Fruit fly (Drosophila melanogaster): Measurements from ENCODE around the gene CG33939.
A peak's percentile ranks its signal among the peaks of the same experiment; 100 is the strongest.

The CG33939 gene

dm6 chrX:19165144-19166011 is 9.3 kb downstream of the CG33939 start:
- no peak for TF ChIP-seq Rel (GFP tag; optimal IDR thresholded peaks at IDR 0.05)
- TF ChIP-seq Rel (tag; optimal IDR thresholded peaks at IDR 0.05) = peak; percentile 48
- TF ChIP-seq fru (GFP tag; optimal IDR thresholded peaks at IDR 0.05) = no peak
- no peak for TF ChIP-seq psq (GFP tag; optimal IDR thresholded peaks at IDR 0.05)
- peak; percentile 43 for TF ChIP-seq br (GFP tag; optimal IDR thresholded peaks at IDR 0.05)
- TF ChIP-seq Abd-B (GFP tag; optimal IDR thresholded peaks at IDR 0.05) = no peak
- no peak for TF ChIP-seq brk (GFP tag; optimal IDR thresholded peaks at IDR 0.05)
- TF ChIP-seq CrebA (GFP tag; optimal IDR thresholded peaks at IDR 0.05; ENCODE audit: borderline replicate concordance) = peak; percentile 55
- TF ChIP-seq Jra (GFP tag; optimal IDR thresholded peaks at IDR 0.05) = no peak
- TF ChIP-seq dl (GFP tag; optimal IDR thresholded peaks at IDR 0.05; ENCODE audit: insufficient read depth in 1 of 2, partially characterized antibody in 2 of 2) = no peak
- TF ChIP-seq Mio (GFP tag; optimal IDR thresholded peaks at IDR 0.05) = no peak
- TF ChIP-seq ey (GFP tag; optimal IDR thresholded peaks at IDR 0.05) = no peak
- TF ChIP-seq CG32264 (GFP tag; optimal IDR thresholded peaks at IDR 0.05) = no peak

DNA sequence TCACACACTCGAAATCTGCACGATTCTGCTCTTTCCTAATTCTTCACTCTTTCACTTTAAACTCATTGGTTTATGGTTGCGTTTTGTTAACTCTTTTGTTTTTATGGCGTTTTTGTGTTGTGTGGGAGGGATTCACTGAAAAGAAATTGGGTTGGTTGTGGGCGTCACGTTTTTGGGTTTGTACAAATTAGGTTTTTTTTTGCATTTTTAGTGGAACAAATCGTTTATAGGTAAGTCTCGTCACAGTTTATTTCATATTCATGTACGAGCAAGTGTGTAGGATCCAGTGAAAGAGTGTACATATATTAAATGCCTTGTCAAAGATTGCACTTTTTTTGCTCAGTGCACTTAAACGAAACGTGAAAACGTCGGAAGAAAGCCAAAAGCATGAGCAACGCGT is 10.0 kb downstream of the CG33939 start:
- TF ChIP-seq Hr83 (GFP tag; optimal IDR thresholded peaks at IDR 0.05; ENCODE audit: poor library complexity, severe bottlenecking) (no peak), Vsx2 (GFP tag; optimal IDR thresholded peaks at IDR 0.05; ENCODE audit: partially characterized antibody) (no peak), N (GFP tag; optimal IDR thresholded peaks at IDR 0.05) (no peak), usp (GFP tag; optimal IDR thresholded peaks at IDR 0.05) (no peak), h (GFP tag; optimal IDR thresholded peaks at IDR 0.05) (peak; percentile 73), br (GFP tag; optimal IDR thresholded peaks at IDR 0.05) (peak; percentile 26), ey (GFP tag; optimal IDR thresholded peaks at IDR 0.05) (peak; percentile 73), tai (GFP tag; optimal IDR thresholded peaks at IDR 0.05) (no peak), Hnf4 (GFP tag; optimal IDR thresholded peaks at IDR 0.05) (peak; percentile 36), Dif (GFP tag; optimal IDR thresholded peaks at IDR 0.05; ENCODE audit: partially characterized antibody) (no peak), dsf (GFP tag; optimal IDR thresholded peaks at IDR 0.05; ENCODE audit: borderline replicate concordance) (no peak), dl (GFP tag; optimal IDR thresholded peaks at IDR 0.05; ENCODE audit: insufficient read depth in 1 of 2, partially characterized antibody in 2 of 2) (no peak), GATAd (GFP tag; optimal IDR thresholded peaks at IDR 0.05) (no peak), lola (GFP tag; optimal IDR thresholded peaks at IDR 0.05) (no peak), Sp1 (GFP tag; optimal IDR thresholded peaks at IDR 0.05) (peak; percentile 55), Abd-B (GFP tag; optimal IDR thresholded peaks at IDR 0.05) (no peak), rgr (GFP tag; optimal IDR thresholded peaks at IDR 0.05) (peak; percentile 67), Myc (optimal IDR thresholded peaks at IDR 0.05) (no peak), fru (GFP tag; optimal IDR thresholded peaks at IDR 0.05) (peak; percentile 77), Mio (GFP tag; optimal IDR thresholded peaks at IDR 0.05) (no peak), Hr78 (GFP tag; optimal IDR thresholded peaks at IDR 0.05) (no peak), CrebA (GFP tag; optimal IDR thresholded peaks at IDR 0.05; ENCODE audit: borderline replicate concordance) (no peak), brk (GFP tag; optimal IDR thresholded peaks at IDR 0.05) (no peak), sv (GFP tag; optimal IDR thresholded peaks at IDR 0.05) (no peak), sage (GFP tag; optimal IDR thresholded peaks at IDR 0.05) (no peak), pan (optimal IDR thresholded peaks at IDR 0.05) (no peak), Dfd (GFP tag; optimal IDR thresholded peaks at IDR 0.05) (no peak), Jra (GFP tag; optimal IDR thresholded peaks at IDR 0.05) (no peak), CG9705 (GFP tag; optimal IDR thresholded peaks at IDR 0.05) (no peak), OdsH (GFP tag; optimal IDR thresholded peaks at IDR 0.05) (peak; percentile 71), jim (GFP tag; optimal IDR thresholded peaks at IDR 0.05) (no peak), dmrt93B (GFP tag; optimal IDR thresholded peaks at IDR 0.05) (no peak), foxo (GFP tag; optimal IDR thresholded peaks at IDR 0.05) (peak in 1 of 2 experiments; percentile 83), CG32264 (GFP tag; optimal IDR thresholded peaks at IDR 0.05) (peak; percentile 8), psq (GFP tag; optimal IDR thresholded peaks at IDR 0.05) (peak; percentile 76), woc (GFP tag; optimal IDR thresholded peaks at IDR 0.05) (peak; percentile 29), Rel (GFP tag; optimal IDR thresholded peaks at IDR 0.05) (no peak), Rel (tag; optimal IDR thresholded peaks at IDR 0.05) (no peak), HLH106 (tag; optimal IDR thresholded peaks at IDR 0.05) (no peak)
